Worm (Caenorhabditis elegans): ENCODE data around the gene C36C5.4.

- TF ChIP-seq F57C9.4 (tag; optimal IDR thresholded peaks at IDR 0.05) (no peak), ztf-26 (tag; optimal IDR thresholded peaks at IDR 0.05) (no peak), ama-1 (optimal IDR thresholded peaks at IDR 0.05) (no peak), ama-1 (GFP tag; optimal IDR thresholded peaks at IDR 0.05) (no peak), lir-1 (GFP tag; conservative IDR thresholded peaks at IDR 0.05) (no peak), lin-26 (GFP tag; IDR thresholded peaks at IDR 0.05) (no peak), somi-1 (GFP tag; optimal IDR thresholded peaks at IDR 0.05) (no peak), nhr-27 (tag; optimal IDR thresholded peaks at IDR 0.05) (no peak), pha-4 (tag; optimal IDR thresholded peaks at IDR 0.05) (no peak), B0261.1 (tag; optimal IDR thresholded peaks at IDR 0.05) (no peak), F33H1.4 (GFP tag; IDR thresholded peaks at IDR 0.05) (no peak), snpc-4 (GFP tag; optimal IDR thresholded peaks at IDR 0.05) (no peak), snpc-4 (tag; optimal IDR thresholded peaks at IDR 0.05) (no peak), Y53F4B.3 (GFP tag; IDR thresholded peaks at IDR 0.05) (no peak), sptf-2 (GFP tag; optimal IDR thresholded peaks at IDR 0.05) (no peak), madf-3 (GFP tag; IDR thresholded peaks at IDR 0.05) (no peak)
Observed at ce11 chrV:3194952-3195450, 28.6 kb downstream of the C36C5.4 start, which contains the start of gene Y73C8B.2.

All from whole organism, young adult.